Worm (Caenorhabditis elegans): ENCODE results near the gene T01D3.3.

T01D3.3 gene

ce11 chrV:13660660-13661325 lies 43.3 kb upstream of the T01D3.3 start, which contains the start of gene letm-1 (continued):
- TF ChIP-seq ceh-28 (tag; optimal IDR thresholded peaks at IDR 0.05) (peak; percentile 24), daf-16 (GFP tag; optimal IDR thresholded peaks at IDR 0.05) (peak in 1 of 2 experiments; percentile 0), daf-16 (tag; optimal IDR thresholded peaks at IDR 0.05) (peak; percentile 71), ctbp-1 (GFP tag; IDR thresholded peaks at IDR 0.05) (no peak), ZK546.5 (tag; optimal IDR thresholded peaks at IDR 0.05) (no peak), pha-4 (GFP tag; IDR thresholded peaks at IDR 0.05) (no peak), pha-4 (tag; optimal IDR thresholded peaks at IDR 0.05) (no peak), mdt-29 (GFP tag; IDR thresholded peaks at IDR 0.05) (no peak), ztf-7 (tag; optimal IDR thresholded peaks at IDR 0.05) (no peak), T26A8.4 (GFP tag; IDR thresholded peaks at IDR 0.05) (no peak), dpl-1 (GFP tag; optimal IDR thresholded peaks at IDR 0.05) (no peak), F37D6.2 (tag; optimal IDR thresholded peaks at IDR 0.05) (no peak), madf-5 (GFP tag; IDR thresholded peaks at IDR 0.05) (no peak), unc-130 (GFP tag; optimal IDR thresholded peaks at IDR 0.05) (no peak), lin-13 (GFP tag; optimal IDR thresholded peaks at IDR 0.05) (no peak), sdz-12 (GFP tag; optimal IDR thresholded peaks at IDR 0.05) (no peak), F49E8.2 (tag; optimal IDR thresholded peaks at IDR 0.05; ENCODE audit: borderline replicate concordance) (no peak), gei-8 (GFP tag; optimal IDR thresholded peaks at IDR 0.05) (no peak), zfp-2 (tag; optimal IDR thresholded peaks at IDR 0.05) (no peak), nhr-48 (tag; optimal IDR thresholded peaks at IDR 0.05) (no peak), snpc-1.2 (GFP tag; IDR thresholded peaks at IDR 0.05) (no peak), nhr-102 (tag; optimal IDR thresholded peaks at IDR 0.05) (no peak), tra-1 (GFP tag; IDR thresholded peaks at IDR 0.05) (no peak), ama-1 (optimal IDR thresholded peaks at IDR 0.05) (no peak), daf-12 (tag; optimal IDR thresholded peaks at IDR 0.05) (no peak)

DNA sequence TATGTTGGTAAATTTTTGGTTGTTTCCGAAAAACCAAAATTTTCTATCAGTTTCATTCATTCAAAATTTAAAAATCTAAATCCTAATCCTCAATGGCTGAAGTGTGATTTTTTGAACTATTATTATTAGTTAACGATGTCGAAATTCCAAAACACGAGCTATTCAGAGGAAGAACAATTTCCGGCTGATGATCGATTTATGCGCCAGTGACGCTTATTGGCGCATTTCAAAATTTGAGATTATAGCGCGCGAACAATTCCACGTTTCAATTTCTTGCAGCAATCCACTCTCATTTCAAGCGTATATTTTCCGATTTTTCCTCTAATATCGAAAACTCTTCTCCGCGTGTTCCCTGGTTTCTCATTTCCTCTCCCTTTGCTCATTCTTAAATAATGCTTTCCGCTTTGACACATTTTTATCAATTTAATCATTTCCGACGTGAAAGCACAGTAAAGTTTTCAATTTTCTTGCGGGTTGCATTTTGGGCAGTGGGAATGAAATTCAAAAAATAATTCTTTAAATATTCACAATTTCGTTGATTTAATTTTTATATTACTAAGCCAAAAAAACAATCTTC lies 39.6 kb upstream of the T01D3.3 start:
- TF ChIP-seq mdl-1 (tag; optimal IDR thresholded peaks at IDR 0.05) (peak in 1 of 2 experiments; percentile 5), aly-2 (tag; optimal IDR thresholded peaks at IDR 0.05) (no peak), F10B5.3 (tag; optimal IDR thresholded peaks at IDR 0.05) (peak; percentile 26), lin-39 (tag; optimal IDR thresholded peaks at IDR 0.05) (no peak), tag-97 (GFP tag; IDR thresholded peaks at IDR 0.05) (no peak), mep-1 (tag; optimal IDR thresholded peaks at IDR 0.05) (peak; percentile 30), Y105C5A.15 (GFP tag; IDR thresholded peaks at IDR 0.05) (no peak), egl-43 (GFP tag; IDR thresholded peaks at IDR 0.05) (0 out of 2 replicates have a peak, but pooled peaks have one; percentile 50), T20F7.1 (GFP tag; optimal IDR thresholded peaks at IDR 0.05) (no peak), zfp-3 (GFP tag; conservative IDR thresholded peaks at IDR 0.05) (no peak), nhr-111 (GFP tag; optimal IDR thresholded peaks at IDR 0.05) (no peak), ZK546.5 (tag; optimal IDR thresholded peaks at IDR 0.05) (no peak), pha-4 (GFP tag; IDR thresholded peaks at IDR 0.05) (no peak), pha-4 (tag; optimal IDR thresholded peaks at IDR 0.05) (no peak), ceh-82 (tag; optimal IDR thresholded peaks at IDR 0.05) (no peak), snpc-1.2 (GFP tag; IDR thresholded peaks at IDR 0.05) (no peak), mdt-29 (GFP tag; IDR thresholded peaks at IDR 0.05) (0 out of 2 replicates have a peak, but pooled peaks have one; percentile 38), ceh-20 (GFP tag; IDR thresholded peaks at IDR 0.05) (no peak), dmd-6 (GFP tag; IDR thresholded peaks at IDR 0.05) (peak; percentile 44), nhr-28 (tag; optimal IDR thresholded peaks at IDR 0.05) (no peak), cey-2 (tag; optimal IDR thresholded peaks at IDR 0.05; ENCODE audit: borderline replicate concordance, insufficient read depth) (no peak), nhr-11 (tag; optimal IDR thresholded peaks at IDR 0.05) (no peak), Y5F2A.4 (GFP tag; optimal IDR thresholded peaks at IDR 0.05) (no peak), lim-7 (GFP tag; IDR thresholded peaks at IDR 0.05) (no peak), daf-8 (GFP tag; IDR thresholded peaks at IDR 0.05) (no peak), mes-2 (tag; optimal IDR thresholded peaks at IDR 0.05; ENCODE audit: poor library complexity, severe bottlenecking) (peak; percentile 54), dpl-1 (GFP tag; optimal IDR thresholded peaks at IDR 0.05) (peak; percentile 58), fos-1 (tag; optimal IDR thresholded peaks at IDR 0.05) (no peak), F26F4.8 (GFP tag; conservative IDR thresholded peaks at IDR 0.05) (no peak), dve-1 (tag; optimal IDR thresholded peaks at IDR 0.05; ENCODE audit: insufficient read depth) (peak; percentile 41)

Measured in whole organism, L4 larva.